Worm (Caenorhabditis elegans) whole organism, mixed stage, embryonic: ENCODE measurements around the gene ttr-26.

Experiments
- M03D4.4 ChIP-seq: sonication (generic microtip); optimal IDR thresholded peaks from 2 replicates; lab custom pipeline; 2017; ENCODE audit warnings: mild to moderate bottlenecking, missing genetic modification characterization, missing compliant biosample characterization
- bed-3 ChIP-seq: fragments of 200-800 bp; sonication (Bioruptor generic); optimal IDR thresholded peaks from 3 replicates; lab custom pipeline; 2018; ENCODE audit warnings: mild to moderate bottlenecking, missing genetic modification characterization, moderate library complexity, missing compliant biosample characterization
- blmp-1 ChIP-seq: fragments of 150-350 bp; optimal IDR thresholded peaks from 2 replicates; lab custom pipeline; 2014; ENCODE audit warnings: missing biosample characterization, missing genetic modification characterization
- ceh-39 ChIP-seq: fragments of 150-350 bp; optimal IDR thresholded peaks from 2 replicates; lab custom pipeline; 2014; ENCODE audit warnings: missing biosample characterization, missing genetic modification characterization
- ceh-43 ChIP-seq: fragments of 200-800 bp; sonication (Bioruptor generic); optimal IDR thresholded peaks from 2 replicates; lab custom pipeline; 2018; ENCODE audit warnings: mild to moderate bottlenecking, missing genetic modification characterization, moderate library complexity, missing compliant biosample characterization
- ceh-83 ChIP-seq: fragments of 200-800 bp; sonication (Bioruptor generic); optimal IDR thresholded peaks from 2 replicates; lab custom pipeline; 2018; ENCODE audit warnings: mild to moderate bottlenecking, missing genetic modification characterization, missing compliant biosample characterization
- ces-1 ChIP-seq: fragments of 150-350 bp; optimal IDR thresholded peaks from 2 replicates; lab custom pipeline; 2014; ENCODE audit warnings: missing biosample characterization, missing genetic modification reagents, missing genetic modification characterization
- cnd-1 ChIP-seq: fragments of 200-800 bp; sonication (Bioruptor generic); optimal IDR thresholded peaks from 2 replicates; lab custom pipeline; 2018; ENCODE audit warnings: mild to moderate bottlenecking, missing genetic modification characterization, missing compliant biosample characterization
- drap-1 ChIP-seq: fragments of 200-800 bp; sonication (Bioruptor generic); optimal IDR thresholded peaks from 3 replicates; lab custom pipeline; 2018; ENCODE audit warnings: mild to moderate bottlenecking, missing genetic modification characterization, missing compliant biosample characterization
- elt-1 ChIP-seq: sonication (generic microtip); optimal IDR thresholded peaks from 2 replicates; lab custom pipeline; 2017; ENCODE audit warnings: missing genetic modification characterization, mild to moderate bottlenecking, missing compliant biosample characterization, antibody characterized with exemption, moderate library complexity, borderline replicate concordance; ENCODE audit not compliant: insufficient read depth
- elt-3 ChIP-seq: fragments of 150-350 bp; optimal IDR thresholded peaks from 2 replicates; lab custom pipeline; 2014; ENCODE audit warnings: missing biosample characterization, missing genetic modification characterization
- flh-1 ChIP-seq: fragments of 200-800 bp; sonication (Bioruptor generic); optimal IDR thresholded peaks from 2 replicates; lab custom pipeline; 2018; ENCODE audit warnings: mild to moderate bottlenecking, missing genetic modification characterization, moderate library complexity, missing compliant biosample characterization
- ham-2 ChIP-seq: fragments of 200-800 bp; sonication (Bioruptor generic); optimal IDR thresholded peaks from 2 replicates; lab custom pipeline; 2018; ENCODE audit warnings: mild to moderate bottlenecking, missing genetic modification characterization, missing compliant biosample characterization
- hlh-1 ChIP-seq: fragments of 150-350 bp; optimal IDR thresholded peaks from 2 replicates; lab custom pipeline; 2014; ENCODE audit warnings: missing biosample characterization, missing genetic modification reagents, missing genetic modification characterization
- lin-13 ChIP-seq: fragments of 150-350 bp; optimal IDR thresholded peaks from 2 replicates; lab custom pipeline; 2014; ENCODE audit warnings: missing biosample characterization, missing genetic modification characterization
- lsy-2 ChIP-seq: fragments of 150-350 bp; optimal IDR thresholded peaks from 2 replicates; lab custom pipeline; 2014; ENCODE audit warnings: missing biosample characterization, missing genetic modification characterization
- mab-5 ChIP-seq: fragments of 150-350 bp; optimal IDR thresholded peaks from 2 replicates; lab custom pipeline; 2014; ENCODE audit warnings: missing biosample characterization, missing genetic modification characterization
- mep-1 ChIP-seq: fragments of 150-350 bp; optimal IDR thresholded peaks from 2 replicates; lab custom pipeline; 2017; ENCODE audit warnings: missing biosample characterization, missing genetic modification reagents, missing genetic modification characterization, inconsistent platforms
- mls-2 ChIP-seq: sonication (generic microtip); optimal IDR thresholded peaks from 2 replicates; lab custom pipeline; 2016; ENCODE audit warnings: mild to moderate bottlenecking, missing genetic modification characterization, moderate library complexity, missing compliant biosample characterization
- nhr-12 ChIP-seq: fragments of 150-350 bp; optimal IDR thresholded peaks from 2 replicates; lab custom pipeline; 2014; ENCODE audit warnings: missing biosample characterization, missing genetic modification characterization
- nhr-2 ChIP-seq: fragments of 150-350 bp; optimal IDR thresholded peaks from 2 replicates; lab custom pipeline; 2014; ENCODE audit warnings: missing biosample characterization, missing genetic modification characterization
- nhr-237 ChIP-seq: fragments of 150-350 bp; optimal IDR thresholded peaks from 2 replicates; lab custom pipeline; 2014; ENCODE audit warnings: missing biosample characterization, missing genetic modification characterization
- nhr-28 ChIP-seq: fragments of 150-350 bp; optimal IDR thresholded peaks from 2 replicates; lab custom pipeline; 2014; ENCODE audit warnings: missing biosample characterization, missing genetic modification characterization
- nhr-76 ChIP-seq: sonication (generic microtip); optimal IDR thresholded peaks from 2 replicates; lab custom pipeline; 2017; ENCODE audit warnings: missing biosample characterization, missing genetic modification characterization
- pha-4 ChIP-seq: fragments of 150-350 bp; optimal IDR thresholded peaks from 2 replicates; lab custom pipeline; 2018; ENCODE audit warnings: missing biosample characterization, missing genetic modification reagents, missing genetic modification characterization
- sem-2 ChIP-seq: fragments of 200-800 bp; sonication (Bioruptor generic); optimal IDR thresholded peaks from 2 replicates; lab custom pipeline; 2018; ENCODE audit warnings: mild to moderate bottlenecking, missing genetic modification characterization, missing compliant biosample characterization
- snpc-4 ChIP-seq: fragments of 150-350 bp; optimal IDR thresholded peaks from 2 replicates; lab custom pipeline; 2014; ENCODE audit warnings: missing biosample characterization, missing genetic modification characterization
- sptf-1 ChIP-seq: sonication (generic microtip); optimal IDR thresholded peaks from 2 replicates; lab custom pipeline; 2017; ENCODE audit warnings: mild to moderate bottlenecking, missing genetic modification characterization, moderate library complexity, missing compliant biosample characterization
- tbx-8 ChIP-seq: fragments of 200-800 bp; sonication (Bioruptor generic); optimal IDR thresholded peaks from 2 replicates; lab custom pipeline; 2018; ENCODE audit warnings: mild to moderate bottlenecking, missing genetic modification characterization, moderate library complexity, missing compliant biosample characterization
- unc-120 ChIP-seq: sonication (generic microtip); optimal IDR thresholded peaks from 2 replicates; lab custom pipeline; 2017; ENCODE audit warnings: missing genetic modification characterization, missing compliant biosample characterization; ENCODE audit not compliant: poor library complexity, severe bottlenecking
- unc-39 ChIP-seq: fragments of 150-350 bp; optimal IDR thresholded peaks from 2 replicates; lab custom pipeline; 2014; ENCODE audit warnings: missing biosample characterization, missing genetic modification characterization
- unc-62 ChIP-seq: fragments of 150-350 bp; optimal IDR thresholded peaks from 2 replicates; lab custom pipeline; 2014; ENCODE audit warnings: missing biosample characterization, missing genetic modification reagents, missing genetic modification characterization
- zip-8 ChIP-seq: fragments of 150-350 bp; optimal IDR thresholded peaks from 2 replicates; lab custom pipeline; 2014; ENCODE audit warnings: missing biosample characterization, missing genetic modification characterization
- ztf-11 ChIP-seq: fragments of 150-350 bp; optimal IDR thresholded peaks from 2 replicates; lab custom pipeline; 2014; ENCODE audit warnings: missing biosample characterization, missing genetic modification characterization

The ttr-26 gene

ce11 chrV:18560188-18560587 is at the start of gene ttr-26:
Gene ttr-26 (minus strand): TSS chrV:18560288.
- TF ChIP-seq nhr-28 (tag; lab: Kevin White, UChicago) (no peak), flh-1 (GFP tag; lab: Kevin White, UChicago) (no peak), nhr-12 (tag; lab: Kevin White, UChicago) (no peak), sptf-1 (tag; lab: Kevin White, UChicago) (no peak), drap-1 (GFP tag; lab: Kevin White, UChicago) (no peak), mab-5 (tag; lab: Kevin White, UChicago) (no peak)

- TF ChIP-seq unc-62 (GFP tag; lab: Kevin White, UChicago) (no peak), M03D4.4 (no peak), nhr-12 (tag; lab: Kevin White, UChicago) (no peak), lsy-2 (tag; lab: Kevin White, UChicago) (no peak), zip-8 (no peak), tbx-8 (GFP tag; lab: Kevin White, UChicago) (no peak), drap-1 (GFP tag; lab: Kevin White, UChicago) (no peak), mep-1 (no peak), ceh-43 (no peak)
- TF ChIP-seq, all 35 proteins: peak for 0
Measured at ce11 chrV:18605510-18605909, 45.4 kb upstream of the ttr-26 start.

- no peak for TF ChIP-seq ham-2
- no peak for TF ChIP-seq mep-1
- no peak for TF ChIP-seq mab-5 (tag; lab: Kevin White, UChicago)
- no peak for TF ChIP-seq unc-39 (tag; lab: Kevin White, UChicago)
- TF ChIP-seq nhr-237 (tag; lab: Kevin White, UChicago): no peak
Measured at ce11 chrV:18597779-18598178, 37.7 kb upstream of the ttr-26 start.

ce11 chrV:18596240-18596639 is 36.2 kb upstream of the ttr-26 start:
- peak; percentile 17 for TF ChIP-seq drap-1 (GFP tag; lab: Kevin White, UChicago)
- peak; percentile 36 for TF ChIP-seq M03D4.4
- TF ChIP-seq lin-13: no peak
- peak; percentile 73 for TF ChIP-seq hlh-1
- TF ChIP-seq sptf-1 (tag; lab: Kevin White, UChicago): no peak
- TF ChIP-seq, all 35 proteins: peak for 3

- TF ChIP-seq ceh-39 (tag; lab: Kevin White, UChicago) (no peak), flh-1 (GFP tag; lab: Kevin White, UChicago) (no peak), mab-5 (tag; lab: Kevin White, UChicago) (no peak), snpc-4 (tag; lab: Kevin White, UChicago) (no peak), tbx-8 (GFP tag; lab: Kevin White, UChicago) (no peak), lsy-2 (tag; lab: Kevin White, UChicago) (no peak), ceh-83 (GFP tag; lab: Kevin White, UChicago) (no peak), cnd-1 (tag; lab: Kevin White, UChicago) (no peak), bed-3 (GFP tag; lab: Kevin White, UChicago) (no peak), sptf-1 (tag; lab: Kevin White, UChicago) (no peak), ham-2 (no peak), M03D4.4 (no peak), unc-120 (tag; lab: Kevin White, UChicago) (no peak), nhr-28 (tag; lab: Kevin White, UChicago) (no peak)
Measured at ce11 chrV:18592448-18592847, 32.4 kb upstream of the ttr-26 start, which contains the start of gene grdn-1. Gene grdn-1 (plus strand): TSS chrV:18592748.

- TF ChIP-seq ham-2: peak; percentile 87
- TF ChIP-seq zip-8: no peak
- peak; percentile 53 for TF ChIP-seq drap-1 (GFP tag; lab: Kevin White, UChicago)
- TF ChIP-seq flh-1 (GFP tag; lab: Kevin White, UChicago): no peak
- no peak for TF ChIP-seq pha-4 (tag; lab: Kevin White, UChicago)
- TF ChIP-seq nhr-76: no peak
- no peak for TF ChIP-seq nhr-12 (tag; lab: Kevin White, UChicago)
- TF ChIP-seq ceh-43: peak; percentile 53
- TF ChIP-seq elt-3 (tag; lab: Kevin White, UChicago): no peak
- peak; percentile 37 for TF ChIP-seq mep-1
- TF ChIP-seq ceh-83 (GFP tag; lab: Kevin White, UChicago): no peak
- peak; percentile 2 for TF ChIP-seq unc-120 (tag; lab: Kevin White, UChicago)
- no peak for TF ChIP-seq tbx-8 (GFP tag; lab: Kevin White, UChicago)
- TF ChIP-seq lsy-2 (tag; lab: Kevin White, UChicago): no peak
- TF ChIP-seq mls-2 (tag; lab: Kevin White, UChicago): peak; percentile 64
- TF ChIP-seq ceh-39 (tag; lab: Kevin White, UChicago): peak; percentile 64
- no peak for TF ChIP-seq elt-1 (tag; lab: Kevin White, UChicago)
- no peak for TF ChIP-seq nhr-28 (tag; lab: Kevin White, UChicago)
- no peak for TF ChIP-seq snpc-4 (tag; lab: Kevin White, UChicago)
- TF ChIP-seq ces-1 (GFP tag; lab: Kevin White, UChicago): peak; percentile 78
- no peak for TF ChIP-seq sem-2 (GFP tag; lab: Kevin White, UChicago)
- TF ChIP-seq unc-39 (tag; lab: Kevin White, UChicago): no peak
- no peak for TF ChIP-seq M03D4.4
- TF ChIP-seq bed-3 (GFP tag; lab: Kevin White, UChicago): no peak
- TF ChIP-seq ztf-11 (tag; lab: Kevin White, UChicago): no peak
- TF ChIP-seq lin-13: no peak
- peak; percentile 29 for TF ChIP-seq cnd-1 (tag; lab: Kevin White, UChicago)
- peak; percentile 38 for TF ChIP-seq sptf-1 (tag; lab: Kevin White, UChicago)
- peak; percentile 91 for TF ChIP-seq nhr-2 (tag; lab: Kevin White, UChicago)
- TF ChIP-seq unc-62 (GFP tag; lab: Kevin White, UChicago): peak; percentile 52
- peak; percentile 61 for TF ChIP-seq hlh-1
- TF ChIP-seq mab-5 (tag; lab: Kevin White, UChicago): no peak
- TF ChIP-seq nhr-237 (tag; lab: Kevin White, UChicago): no peak
- no peak for TF ChIP-seq blmp-1
Measured at ce11 chrV:18589585-18589984, 29.5 kb upstream of the ttr-26 start.
